Fruit fly (Drosophila melanogaster): ENCODE results near the gene RpS6.

The RpS6 gene

dm6 chrX:7944772-7945722 is 43.9 kb upstream of the RpS6 start (continued):
- TF ChIP-seq CG18764 (GFP tag; optimal IDR thresholded peaks at IDR 0.05) (no peak), CG6765 (GFP tag; optimal IDR thresholded peaks at IDR 0.05) (no peak), h (optimal IDR thresholded peaks at IDR 0.05) (no peak), bsh (GFP tag; optimal IDR thresholded peaks at IDR 0.05) (peak; percentile 3 to 49), CG8765 (GFP tag; IDR thresholded peaks at IDR 0.05) (no peak), aop (GFP tag; IDR thresholded peaks at IDR 0.05) (no peak), CG4730 (GFP tag; IDR thresholded peaks at IDR 0.05) (no peak), Pdp1 (GFP tag; optimal IDR thresholded peaks at IDR 0.05) (peak in 1 of 2 experiments; percentile 93), bowl (GFP tag; IDR thresholded peaks at IDR 0.05) (no peak), CG7963 (GFP tag; IDR thresholded peaks at IDR 0.05; ENCODE audit: partially characterized antibody) (no peak), odd (GFP tag; optimal IDR thresholded peaks at IDR 0.05) (no peak), CG8281 (tag; optimal IDR thresholded peaks at IDR 0.05) (no peak), mam (GFP tag; optimal IDR thresholded peaks at IDR 0.05) (peak; percentile 28), Ets65A (GFP tag) (peak; percentile 90), CG6272 (GFP tag; IDR thresholded peaks at IDR 0.05) (no peak), disco-r (GFP tag; optimal IDR thresholded peaks at IDR 0.05) (no peak), trem (tag; optimal IDR thresholded peaks at IDR 0.05) (no peak), zf30C (GFP tag; optimal IDR thresholded peaks at IDR 0.05) (peak; percentile 68), Spps (tag; optimal IDR thresholded peaks at IDR 0.05) (no peak), Mrtf (GFP tag; IDR thresholded peaks at IDR 0.05) (no peak), CG7372 (GFP tag; IDR thresholded peaks at IDR 0.05) (no peak), exex (tag; optimal IDR thresholded peaks at IDR 0.05) (peak; percentile 58), Neu2 (GFP tag; optimal IDR thresholded peaks at IDR 0.05; ENCODE audit: borderline replicate concordance) (no peak), CG31224 (GFP tag; IDR thresholded peaks at IDR 0.05) (no peak), dan (GFP tag; IDR thresholded peaks at IDR 0.05) (no peak), CG32532 (GFP tag; IDR thresholded peaks at IDR 0.05) (0 out of 2 replicates have a peak, but pooled peaks have one; percentile 24), CG8290 (GFP tag; optimal IDR thresholded peaks at IDR 0.05) (no peak), CG8290 (tag; optimal IDR thresholded peaks at IDR 0.05) (peak in 1 of 2 experiments; percentile 58), CG18619 (GFP tag; optimal IDR thresholded peaks at IDR 0.05) (no peak), CG1024 (GFP tag; IDR thresholded peaks at IDR 0.05) (0 out of 2 replicates have a peak, but pooled peaks have one; percentile 2), Jarid2 (GFP tag; optimal IDR thresholded peaks at IDR 0.05) (no peak), Opbp (GFP tag; IDR thresholded peaks at IDR 0.05; ENCODE audit: partially characterized antibody) (no peak), tll (GFP tag; optimal IDR thresholded peaks at IDR 0.05) (no peak), Mes4 (GFP tag; optimal IDR thresholded peaks at IDR 0.05) (no peak), toy (GFP tag; IDR thresholded peaks at IDR 0.05) (no peak), CG9876 (GFP tag; optimal IDR thresholded peaks at IDR 0.05) (no peak), Tbp (GFP tag; optimal IDR thresholded peaks at IDR 0.05) (no peak), CG1603 (tag; optimal IDR thresholded peaks at IDR 0.05) (peak; percentile 34), CG17568 (GFP tag; optimal IDR thresholded peaks at IDR 0.05) (no peak), otp (GFP tag; IDR thresholded peaks at IDR 0.05) (no peak), CG34376 (GFP tag; optimal IDR thresholded peaks at IDR 0.05) (peak; percentile 61), CG10979 (tag; optimal IDR thresholded peaks at IDR 0.05) (peak; percentile 40), lab (GFP tag; optimal IDR thresholded peaks at IDR 0.05) (peak; percentile 68), CG4707 (GFP tag; optimal IDR thresholded peaks at IDR 0.05) (no peak), peb (GFP tag; IDR thresholded peaks at IDR 0.05) (no peak), gce (GFP tag; IDR thresholded peaks at IDR 0.05) (no peak), Blimp-1 (GFP tag; optimal IDR thresholded peaks at IDR 0.05) (peak; percentile 42), ken (GFP tag; IDR thresholded peaks at IDR 0.05) (no peak), H15 (GFP tag; IDR thresholded peaks at IDR 0.05) (no peak)

Measured in whole organism, embryonic.